Fruit fly (Drosophila melanogaster) whole organism, pupa: Measurements from ENCODE around the gene CG10077.

ENCODE experiments used
- CG10348 ChIP-seq: fragments of 200-800 bp; sonication (Bioruptor generic); IDR thresholded peaks from 2 replicates; pipeline ENCODE4 v1.3.6; 2022; ENCODE audit warnings: missing biosample characterization, missing genetic modification characterization
- CG13204 ChIP-seq: fragments of 200-800 bp; sonication (Bioruptor generic); optimal IDR thresholded peaks from 2 replicates; lab custom pipeline; 2018; ENCODE audit warnings: missing biosample characterization, mild to moderate bottlenecking, missing genetic modification characterization, moderate library complexity
- CG14655 ChIP-seq: fragments of 200-800 bp; sonication (Bioruptor generic); optimal IDR thresholded peaks from 3 replicates; lab custom pipeline; 2017; ENCODE audit warnings: mild to moderate bottlenecking, missing biosample characterization, missing genetic modification reagents, missing genetic modification characterization
- CG17806 ChIP-seq: fragments of 200-800 bp; sonication (Bioruptor generic); optimal IDR thresholded peaks from 2 replicates; lab custom pipeline; 2018; ENCODE audit warnings: missing biosample characterization, mild to moderate bottlenecking, missing genetic modification characterization, moderate library complexity
- CG32121 ChIP-seq: fragments of 200-800 bp; sonication (Bioruptor generic); IDR thresholded peaks from 2 replicates; pipeline ENCODE4 v1.3.6; 2022; ENCODE audit warnings: missing biosample characterization, missing genetic modification characterization
- CG34367 ChIP-seq: fragments of 200-800 bp; sonication (Bioruptor generic); optimal IDR thresholded peaks from 2 replicates; lab custom pipeline; 2018; ENCODE audit warnings: missing biosample characterization, mild to moderate bottlenecking, missing genetic modification characterization
- CG8159 ChIP-seq: fragments of 200-800 bp; sonication (Bioruptor generic); optimal IDR thresholded peaks from 3 replicates; lab custom pipeline; 2018; ENCODE audit warnings: missing biosample characterization, mild to moderate bottlenecking, missing genetic modification characterization, moderate library complexity
- CG8301 ChIP-seq: fragments of 200-800 bp; sonication (Bioruptor generic); optimal IDR thresholded peaks from 2 replicates; lab custom pipeline; 2018; ENCODE audit warnings: missing biosample characterization, mild to moderate bottlenecking, missing genetic modification characterization
- EcR ChIP-seq: fragments of 200-800 bp; sonication (Bioruptor generic); optimal IDR thresholded peaks from 3 replicates; lab custom pipeline; 2019; ENCODE audit warnings: missing biosample characterization, missing genetic modification characterization, mild to moderate bottlenecking, moderate library complexity, missing genetic modification reagents
- Pif1A ChIP-seq: fragments of 200-800 bp; sonication (Bioruptor generic); optimal IDR thresholded peaks from 3 replicates; lab custom pipeline; 2016; ENCODE audit warnings: missing biosample characterization, missing genetic modification characterization
- Pif1B ChIP-seq: fragments of 200-800 bp; sonication (Bioruptor generic); optimal IDR thresholded peaks from 3 replicates; lab custom pipeline; 2016; ENCODE audit warnings: missing biosample characterization, missing genetic modification characterization
- rn ChIP-seq: fragments of 200-800 bp; sonication (Bioruptor generic); IDR thresholded peaks from 2 replicates; pipeline ENCODE4 v1.3.6; 2022; ENCODE audit warnings: missing biosample characterization, missing genetic modification characterization

- TF ChIP-seq CG13204 (GFP tag; lab: Kevin White, UChicago) (no peak), CG8159 (no peak), EcR (GFP tag; lab: Kevin White, UChicago) (no peak), Pif1B (no peak), CG32121 (GFP tag; lab: Robert Waterston, UW) (no peak), CG34367 (tag; lab: Kevin White, UChicago) (no peak), CG14655 (GFP tag; lab: Kevin White, UChicago) (no peak), CG17806 (tag; lab: Kevin White, UChicago) (no peak), CG10348 (GFP tag; lab: Robert Waterston, UW) (no peak), Pif1A (GFP tag; lab: Kevin White, UChicago) (no peak), CG8301 (tag; lab: Kevin White, UChicago) (no peak), rn (no peak)
These were observed 13.4 kb downstream of the CG10077 start for dm6 chr3L:6942103-6942830.
